Worm (Caenorhabditis elegans) whole organism, L2 larva: Measurements from ENCODE around the gene sre-7.

Experiments used
- ama-1 ChIP-seq: fragments of 150-350 bp; optimal IDR thresholded peaks from 2 replicates; lab custom pipeline; 2018; ENCODE audit warnings: inconsistent platforms
- lsy-2 ChIP-seq, 2 experiments: fragments of 150-350 bp in 1 of 2; sonication (generic microtip) in 1 of 2; optimal IDR thresholded peaks; 2 replicates each; lab custom pipeline; 2014 to 2017; ENCODE audit warnings: missing biosample characterization in 2 of 2, missing genetic modification characterization in 2 of 2
- nhr-12 ChIP-seq: fragments of 150-350 bp; optimal IDR thresholded peaks from 2 replicates; lab custom pipeline; 2014; ENCODE audit warnings: missing biosample characterization, missing genetic modification characterization

- TF ChIP-seq nhr-12 (tag; lab: Kevin White, UChicago) (no peak), lsy-2 (tag; optimal IDR thresholded peaks at IDR 0.05; lab: Kevin White, UChicago) (no peak), ama-1 (no peak)
Measured at ce11 chrV:14279777-14280176, 35.8 kb downstream of the sre-7 start, which contains the start of gene srt-33.
